Fruit fly (Drosophila melanogaster): Measurements from ENCODE around the gene Acp76A.

DNA sequence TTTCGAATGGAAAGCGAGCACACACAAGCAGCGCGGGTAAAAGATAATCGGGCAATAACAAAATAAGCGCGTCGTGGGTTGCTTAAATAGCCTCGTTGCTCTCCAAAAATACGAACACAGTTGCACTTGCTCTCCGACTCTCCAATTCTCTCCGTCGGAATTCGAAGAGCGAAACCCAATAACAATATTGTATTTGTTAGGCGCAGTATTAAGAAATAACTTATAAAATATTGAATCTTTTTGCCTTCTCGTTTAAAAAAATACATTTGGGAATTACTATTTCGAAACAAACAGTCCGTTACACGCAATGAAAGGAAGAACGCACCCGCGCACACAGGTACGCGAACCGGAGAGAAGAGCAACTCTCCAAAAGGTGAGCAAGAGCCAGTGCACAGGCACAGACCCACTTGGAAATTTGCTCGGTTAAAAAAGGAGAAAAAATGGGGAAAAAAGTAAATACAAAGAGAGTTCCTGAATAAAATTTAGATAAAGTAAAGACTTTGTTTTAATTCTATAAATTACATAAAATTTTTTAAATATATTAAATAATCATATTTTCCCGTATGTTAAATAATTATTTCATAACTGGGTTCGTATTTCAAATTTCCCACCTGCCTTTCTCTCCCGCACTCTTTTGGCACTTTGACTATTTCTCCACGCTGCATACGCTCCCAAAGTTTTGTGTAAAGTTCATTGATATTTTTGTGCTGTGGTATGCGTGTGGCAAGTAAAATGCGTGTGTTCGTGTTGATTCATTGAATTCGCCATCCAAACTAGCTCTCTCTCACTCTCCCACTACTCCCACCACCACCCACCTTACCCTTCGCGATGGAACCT, 34.8 kb upstream of the Acp76A start, which contains the start of gene Mkp3:
- TF ChIP-seq toe (GFP tag; optimal IDR thresholded peaks at IDR 0.05) (peak; percentile 58), cic (GFP tag; optimal IDR thresholded peaks at IDR 0.05) (peak; percentile 88), Crg-1 (GFP tag; optimal IDR thresholded peaks at IDR 0.05) (peak; percentile 71), CG1620 (GFP tag; optimal IDR thresholded peaks at IDR 0.05) (no peak)
